Fruit fly (Drosophila melanogaster): ENCODE measurements around the gene Mnt.
A peak's percentile ranks its signal among the peaks of the same experiment; 100 is the strongest.

Mnt gene

DNA sequence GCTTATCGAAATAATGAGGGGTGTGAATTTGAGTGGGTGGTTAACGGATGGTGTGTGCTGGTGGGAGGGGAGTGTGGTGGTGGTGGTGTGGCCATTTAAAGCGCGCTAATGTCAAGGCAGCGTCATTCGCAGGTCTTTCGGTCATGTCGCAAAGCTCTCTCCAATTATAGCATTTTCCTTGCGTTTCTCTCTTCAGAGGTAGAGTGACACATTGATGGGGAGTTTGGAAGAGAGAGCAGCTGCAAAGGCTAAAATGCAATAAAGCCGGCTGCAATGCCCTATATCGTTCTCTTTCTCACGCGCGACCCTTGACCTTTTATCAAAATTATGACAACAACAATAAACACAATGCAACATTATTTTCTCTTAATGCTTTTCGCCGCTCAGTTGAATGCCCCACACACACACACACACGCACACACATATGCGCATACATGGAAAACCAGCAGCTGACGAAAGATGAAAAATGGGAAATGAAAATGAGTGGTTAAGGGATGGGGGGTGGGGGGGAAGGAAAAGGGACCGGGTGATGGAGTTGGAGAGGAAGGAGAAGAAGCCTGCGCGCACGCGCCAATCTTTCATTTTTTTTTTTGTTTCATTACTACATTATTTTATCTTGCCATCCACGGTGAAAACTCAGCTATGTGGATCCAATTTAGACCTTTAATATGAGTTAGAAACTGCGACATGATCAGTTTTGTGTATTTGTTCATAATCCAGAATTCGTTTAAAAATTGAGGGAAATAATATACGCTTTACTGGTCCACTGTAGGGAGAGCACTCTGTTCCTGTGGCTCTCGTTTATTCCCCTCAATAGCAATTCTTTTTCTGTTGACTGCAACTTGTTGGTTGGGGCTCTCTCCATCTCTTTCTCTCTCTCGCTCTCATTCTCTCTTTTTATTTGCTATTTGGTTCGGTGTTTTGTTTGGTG is 20.3 kb downstream of the Mnt start (continued):
- TF ChIP-seq wdn (GFP tag; IDR thresholded peaks at IDR 0.05) (peak; percentile 48; the same call in 1 of the 2 replicates), ranshi (GFP tag; IDR thresholded peaks at IDR 0.05) (peak; percentile 77), CG12104 (GFP tag; optimal IDR thresholded peaks at IDR 0.05) (peak; percentile 54), CG2199 (GFP tag; IDR thresholded peaks at IDR 0.05) (peak; percentile 62; the same call in 1 of the 3 replicates), CG17568 (GFP tag; optimal IDR thresholded peaks at IDR 0.05) (peak; percentile 63), CG7556 (GFP tag; optimal IDR thresholded peaks at IDR 0.05) (peak; percentile 80), CG3726 (GFP tag; IDR thresholded peaks at IDR 0.05) (0 out of 3 replicates have a peak, but pooled peaks have one; percentile 50), Lhr (GFP tag; optimal IDR thresholded peaks at IDR 0.05) (peak; percentile 43), CG10209 (GFP tag; optimal IDR thresholded peaks at IDR 0.05) (peak; percentile 74), Dad (GFP tag; optimal IDR thresholded peaks at IDR 0.05) (peak; percentile 65), Ada2b (GFP tag; IDR thresholded peaks at IDR 0.05) (peak; percentile 80), CG6175 (GFP tag; IDR thresholded peaks at IDR 0.05) (no peak), HHEX (GFP tag; optimal IDR thresholded peaks at IDR 0.05) (peak; percentile 69), CG31224 (GFP tag; IDR thresholded peaks at IDR 0.05) (peak; percentile 40; the same call in 1 of the 2 replicates), CG10543 (GFP tag; optimal IDR thresholded peaks at IDR 0.05) (peak; percentile 52), CG10431 (GFP tag; optimal IDR thresholded peaks at IDR 0.05) (peak; percentile 86), cad (GFP tag; optimal IDR thresholded peaks at IDR 0.05) (no peak), Camta (GFP tag; optimal IDR thresholded peaks at IDR 0.05) (peak; percentile 68), otp (GFP tag; IDR thresholded peaks at IDR 0.05) (peak; percentile 81; the same call in 2 of the 3 replicates), CG12219 (GFP tag; optimal IDR thresholded peaks at IDR 0.05) (peak; percentile 83), CG18262 (tag; optimal IDR thresholded peaks at IDR 0.05) (peak; percentile 83), CG6683 (GFP tag; optimal IDR thresholded peaks at IDR 0.05) (peak; percentile 48), insv (GFP tag; optimal IDR thresholded peaks at IDR 0.05) (no peak), CG7372 (GFP tag; IDR thresholded peaks at IDR 0.05) (peak; percentile 48), Xrp1 (GFP tag; IDR thresholded peaks at IDR 0.05) (peak; percentile 84), Sin3A (optimal IDR thresholded peaks at IDR 0.05) (no peak), Hmx (GFP tag; optimal IDR thresholded peaks at IDR 0.05) (no peak), CG8478 (optimal IDR thresholded peaks at IDR 0.05) (no peak), gro (GFP tag; optimal IDR thresholded peaks at IDR 0.05) (peak; percentile 46), grn (GFP tag; optimal IDR thresholded peaks at IDR 0.05) (peak; percentile 44), kah (GFP tag; optimal IDR thresholded peaks at IDR 0.05) (peak; percentile 81), C15 (GFP tag; IDR thresholded peaks at IDR 0.05) (no peak), ham (GFP tag; IDR thresholded peaks at IDR 0.05) (no peak), CG6254 (GFP tag; optimal IDR thresholded peaks at IDR 0.05) (peak; percentile 69), Xbp1 (GFP tag; optimal IDR thresholded peaks at IDR 0.05) (peak; percentile 79), CG10979 (tag; optimal IDR thresholded peaks at IDR 0.05) (peak; percentile 79), CG31441 (GFP tag; IDR thresholded peaks at IDR 0.05) (peak; percentile 80), Hey (tag; optimal IDR thresholded peaks at IDR 0.05) (no peak), bab2 (GFP tag; optimal IDR thresholded peaks at IDR 0.05) (peak; percentile 80), unc-4 (GFP tag; IDR thresholded peaks at IDR 0.05; ENCODE audit: partially characterized antibody) (no peak), B-H1 (GFP tag; IDR thresholded peaks at IDR 0.05) (peak; percentile 68), danr (GFP tag; IDR thresholded peaks at IDR 0.05) (peak; percentile 21; the same call in 1 of the 2 replicates), CG13624 (GFP tag; optimal IDR thresholded peaks at IDR 0.05) (peak; percentile 75), slbo (GFP tag; IDR thresholded peaks at IDR 0.05) (peak; percentile 77), CG15073 (GFP tag; optimal IDR thresholded peaks at IDR 0.05) (no peak), CG11456 (GFP tag; IDR thresholded peaks at IDR 0.05) (peak; percentile 75), CG12391 (tag; optimal IDR thresholded peaks at IDR 0.05) (peak; percentile 79), cas (GFP tag; IDR thresholded peaks at IDR 0.05) (no peak), CG9932 (GFP tag; IDR thresholded peaks at IDR 0.05) (peak; percentile 59), CG4820 (GFP tag; optimal IDR thresholded peaks at IDR 0.05) (peak; percentile 61)
